Fruit fly (Drosophila melanogaster) whole organism, prepupa: ENCODE measurements around the gene CG43658.

Experiments used
- Blimp-1 ChIP-seq: fragments of 200-800 bp; sonication (Bioruptor generic); optimal IDR thresholded peaks from 3 replicates; lab custom pipeline; 2017; ENCODE audit warnings: missing biosample characterization, missing genetic modification characterization, mild to moderate bottlenecking, moderate library complexity, missing genetic modification reagents
- CG10631 ChIP-seq: fragments of 200-800 bp; sonication (Bioruptor generic); optimal IDR thresholded peaks from 2 replicates; lab custom pipeline; 2016; ENCODE audit warnings: missing biosample characterization, missing genetic modification characterization
- CG11294 ChIP-seq: fragments of 200-800 bp; sonication (Bioruptor generic); IDR thresholded peaks from 2 replicates; pipeline ENCODE4 v1.3.6; 2022; ENCODE audit warnings: missing biosample characterization, missing genetic modification characterization
- CG11762 ChIP-seq: fragments of 200-800 bp; sonication (Bioruptor generic); optimal IDR thresholded peaks from 3 replicates; lab custom pipeline; 2016; ENCODE audit warnings: missing biosample characterization, missing genetic modification characterization; ENCODE audit not compliant: insufficient read depth
- CG11902 ChIP-seq: fragments of 200-800 bp; sonication (Bioruptor generic); optimal IDR thresholded peaks from 3 replicates; lab custom pipeline; 2016; ENCODE audit warnings: missing biosample characterization, missing genetic modification characterization
- CG15336 ChIP-seq: fragments of 200-800 bp; sonication (Bioruptor generic); IDR thresholded peaks from 2 replicates; pipeline ENCODE4 v1.3.6; 2022; ENCODE audit warnings: missing biosample characterization, missing genetic modification characterization
- CG1621 ChIP-seq: fragments of 200-800 bp; sonication (Bioruptor generic); optimal IDR thresholded peaks from 3 replicates; lab custom pipeline; 2018; ENCODE audit warnings: missing biosample characterization, mild to moderate bottlenecking, missing genetic modification characterization
- CG3032 ChIP-seq: fragments of 200-800 bp; optimal IDR thresholded peaks from 2 replicates; lab custom pipeline; 2019; ENCODE audit warnings: missing biosample characterization, mild to moderate bottlenecking, missing genetic modification characterization, moderate library complexity
- CG31627 ChIP-seq: fragments of 200-800 bp; sonication (Bioruptor generic); optimal IDR thresholded peaks from 3 replicates; lab custom pipeline; 2016; ENCODE audit warnings: missing biosample characterization, missing genetic modification characterization
- CG32006 ChIP-seq: fragments of 200-800 bp; sonication (Bioruptor generic); optimal IDR thresholded peaks from 3 replicates; lab custom pipeline; 2017; ENCODE audit warnings: missing biosample characterization, mild to moderate bottlenecking, missing genetic modification characterization
- CG34406 ChIP-seq: fragments of 200-800 bp; sonication (Bioruptor generic); optimal IDR thresholded peaks from 3 replicates; lab custom pipeline; 2016; ENCODE audit warnings: missing biosample characterization, missing genetic modification characterization
- CG3919 ChIP-seq: fragments of 200-800 bp; sonication (Bioruptor generic); optimal IDR thresholded peaks from 3 replicates; lab custom pipeline; 2016; ENCODE audit warnings: missing biosample characterization, missing genetic modification characterization
- CG6163 ChIP-seq: fragments of 200-800 bp; sonication (Bioruptor generic); IDR thresholded peaks from 3 replicates; pipeline ENCODE4 v1.3.6; 2022; ENCODE audit warnings: missing biosample characterization, missing genetic modification characterization
- CG6276 ChIP-seq: fragments of 200-800 bp; sonication (Bioruptor generic); optimal IDR thresholded peaks from 2 replicates; lab custom pipeline; 2017; ENCODE audit warnings: missing biosample characterization, mild to moderate bottlenecking, missing genetic modification characterization
- CG6808 ChIP-seq: fragments of 200-800 bp; sonication (Bioruptor generic); optimal IDR thresholded peaks from 3 replicates; lab custom pipeline; 2017; ENCODE audit warnings: missing biosample characterization, missing genetic modification characterization, mild to moderate bottlenecking, moderate library complexity, missing genetic modification reagents
- CG6854 ChIP-seq: fragments of 200-800 bp; sonication (Bioruptor generic); optimal IDR thresholded peaks from 2 replicates; lab custom pipeline; 2017; ENCODE audit warnings: missing biosample characterization, mild to moderate bottlenecking, missing genetic modification characterization
- CG7368 ChIP-seq: fragments of 200-800 bp; sonication (Bioruptor generic); optimal IDR thresholded peaks from 3 replicates; lab custom pipeline; 2016; ENCODE audit warnings: missing biosample characterization, missing genetic modification characterization
- CG8119 ChIP-seq: fragments of 200-800 bp; sonication (Bioruptor generic); IDR thresholded peaks from 3 replicates; pipeline ENCODE4 v1.3.6; 2022; ENCODE audit warnings: missing biosample characterization, missing genetic modification characterization
- CG8319 ChIP-seq: fragments of 200-800 bp; sonication (Bioruptor generic); optimal IDR thresholded peaks from 3 replicates; lab custom pipeline; 2016; ENCODE audit warnings: missing biosample characterization, missing genetic modification characterization
- Eip75B ChIP-seq: fragments of 200-800 bp; sonication (Bioruptor generic); optimal IDR thresholded peaks from 3 replicates; lab custom pipeline; 2016; ENCODE audit warnings: missing biosample characterization, missing genetic modification characterization
- Eip93F ChIP-seq: fragments of 200-800 bp; sonication (Bioruptor generic); optimal IDR thresholded peaks from 2 replicates; lab custom pipeline; 2016; ENCODE audit warnings: missing biosample characterization, mild to moderate bottlenecking, missing genetic modification characterization
- Ets96B ChIP-seq: fragments of 200-800 bp; optimal IDR thresholded peaks from 2 replicates; lab custom pipeline; 2019; ENCODE audit warnings: missing biosample characterization, mild to moderate bottlenecking, missing genetic modification characterization, moderate library complexity
- Gug ChIP-seq: fragments of 200-800 bp; sonication (Bioruptor generic); IDR thresholded peaks from 2 replicates; pipeline ENCODE4 v1.3.6; 2022; ENCODE audit warnings: missing biosample characterization, missing genetic modification characterization
- Hr38 ChIP-seq: sonication (Bioruptor generic); optimal IDR thresholded peaks from 2 replicates; lab custom pipeline; 2016; ENCODE audit warnings: missing biosample characterization, missing genetic modification characterization
- Hr4 ChIP-seq: fragments of 200-800 bp; sonication (Bioruptor generic); optimal IDR thresholded peaks from 3 replicates; lab custom pipeline; 2016; ENCODE audit warnings: missing biosample characterization, missing genetic modification characterization
- Lpt ChIP-seq: fragments of 200-800 bp; sonication (Bioruptor generic); optimal IDR thresholded peaks from 3 replicates; lab custom pipeline; 2016; ENCODE audit warnings: missing biosample characterization, missing genetic modification characterization
- Met ChIP-seq: fragments of 200-800 bp; sonication (Bioruptor generic); optimal IDR thresholded peaks from 3 replicates; lab custom pipeline; 2016; ENCODE audit warnings: missing biosample characterization, missing genetic modification characterization
- OdsH ChIP-seq: fragments of 200-800 bp; sonication (Bioruptor generic); optimal IDR thresholded peaks from 3 replicates; lab custom pipeline; 2016; ENCODE audit warnings: missing biosample characterization, missing genetic modification characterization
- Smox ChIP-seq: fragments of 200-800 bp; sonication (Bioruptor generic); optimal IDR thresholded peaks from 3 replicates; lab custom pipeline; 2016; ENCODE audit warnings: missing biosample characterization, missing genetic modification characterization
- Sox102F ChIP-seq: fragments of 200-800 bp; sonication (Bioruptor generic); optimal IDR thresholded peaks from 2 replicates; lab custom pipeline; 2016; ENCODE audit warnings: missing biosample characterization, mild to moderate bottlenecking, missing genetic modification characterization
- Sox15 ChIP-seq: fragments of 200-800 bp; sonication (Bioruptor generic); optimal IDR thresholded peaks from 3 replicates; lab custom pipeline; 2016; ENCODE audit warnings: missing biosample characterization, missing genetic modification characterization
- achi ChIP-seq: fragments of 200-800 bp; sonication (Bioruptor generic); optimal IDR thresholded peaks from 3 replicates; lab custom pipeline; 2016; ENCODE audit warnings: missing biosample characterization, missing genetic modification characterization
- cyc ChIP-seq: fragments of 200-800 bp; sonication (Bioruptor generic); optimal IDR thresholded peaks from 3 replicates; lab custom pipeline; 2016; ENCODE audit warnings: missing biosample characterization, missing genetic modification characterization
- dsx ChIP-seq: fragments of 200-800 bp; optimal IDR thresholded peaks from 3 replicates; lab custom pipeline; 2019; ENCODE audit warnings: missing biosample characterization, mild to moderate bottlenecking, missing genetic modification characterization, moderate library complexity; ENCODE audit not compliant: poor library complexity, severe bottlenecking
- eg ChIP-seq: fragments of 200-800 bp; sonication (Bioruptor generic); IDR thresholded peaks from 3 replicates; pipeline ENCODE4 v1.3.6; 2022; ENCODE audit warnings: missing biosample characterization, missing genetic modification characterization
- esn ChIP-seq: fragments of 200-800 bp; sonication (Bioruptor generic); optimal IDR thresholded peaks from 2 replicates; lab custom pipeline; 2016; ENCODE audit warnings: missing biosample characterization, mild to moderate bottlenecking, missing genetic modification characterization, moderate library complexity
- fd59A ChIP-seq: fragments of 200-800 bp; sonication (Bioruptor generic); optimal IDR thresholded peaks from 2 replicates; lab custom pipeline; 2017; ENCODE audit warnings: missing biosample characterization, mild to moderate bottlenecking, missing genetic modification characterization, missing genetic modification reagents
- fd85E ChIP-seq: fragments of 200-800 bp; sonication (Bioruptor generic); optimal IDR thresholded peaks from 3 replicates; lab custom pipeline; 2016; ENCODE audit warnings: missing biosample characterization, missing genetic modification characterization
- fkh ChIP-seq: fragments of 200-800 bp; sonication (Bioruptor generic); optimal IDR thresholded peaks from 3 replicates; lab custom pipeline; 2017; ENCODE audit warnings: missing biosample characterization, mild to moderate bottlenecking, missing genetic modification characterization, moderate library complexity
- net ChIP-seq: fragments of 200-800 bp; sonication (Bioruptor generic); optimal IDR thresholded peaks from 3 replicates; lab custom pipeline; 2016; ENCODE audit warnings: missing biosample characterization, missing genetic modification characterization
- pdm3 ChIP-seq: fragments of 200-800 bp; sonication (Bioruptor generic); optimal IDR thresholded peaks from 3 replicates; lab custom pipeline; 2016; ENCODE audit warnings: missing biosample characterization, missing genetic modification characterization
- salr ChIP-seq, 2 experiments: fragments of 200-800 bp; sonication (Bioruptor generic); optimal IDR thresholded peaks; 3 replicates each; lab custom pipeline; 2016 to 2018; ENCODE audit warnings: missing biosample characterization in 2 of 2, missing genetic modification characterization in 2 of 2, mild to moderate bottlenecking in 1 of 2
- spab ChIP-seq: fragments of 200-800 bp; sonication (Bioruptor generic); optimal IDR thresholded peaks from 2 replicates; lab custom pipeline; 2017; ENCODE audit warnings: missing biosample characterization, mild to moderate bottlenecking, missing genetic modification characterization, missing genetic modification reagents
- ss ChIP-seq, 2 experiments: fragments of 200-800 bp; sonication (Bioruptor generic); optimal IDR thresholded peaks; 2 replicates in 1 of 2; 3 replicates in 1 of 2; lab custom pipeline; 2017 to 2018; ENCODE audit warnings: mild to moderate bottlenecking in 2 of 2, missing biosample characterization in 2 of 2, missing genetic modification characterization in 2 of 2, moderate library complexity in 1 of 2
- svp ChIP-seq: fragments of 200-800 bp; sonication (Bioruptor generic); peaks from one replicate; lab custom pipeline; 2016; ENCODE audit warnings: missing biosample characterization, missing genetic modification characterization
- topi ChIP-seq: fragments of 200-800 bp; sonication (Bioruptor generic); optimal IDR thresholded peaks from 3 replicates; lab custom pipeline; 2016; ENCODE audit warnings: missing biosample characterization, missing genetic modification characterization
- vri ChIP-seq: fragments of 200-800 bp; sonication (Bioruptor generic); optimal IDR thresholded peaks from 3 replicates; lab custom pipeline; 2016; ENCODE audit warnings: missing biosample characterization, mild to moderate bottlenecking, missing genetic modification characterization

CG43658 gene

DNA sequence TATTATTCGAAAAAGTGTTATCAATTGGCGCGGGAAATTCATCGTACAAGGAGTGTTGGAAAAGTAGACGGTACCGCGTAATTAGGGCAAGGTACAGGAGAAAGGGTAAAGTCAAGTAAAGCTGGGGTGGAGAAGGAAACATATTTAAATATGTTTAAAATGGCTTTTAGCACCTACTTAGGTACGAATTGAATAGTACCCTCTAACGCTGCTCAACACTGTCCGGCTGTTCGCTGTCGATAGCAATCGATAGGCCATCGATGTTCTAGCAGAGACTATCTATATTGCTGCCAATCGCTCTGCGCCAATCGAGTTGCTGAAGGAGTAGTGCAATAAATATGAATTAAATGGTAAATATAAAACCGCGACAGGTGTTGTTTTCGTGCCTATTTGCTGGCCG is 38.4 kb upstream of the CG43658 start, which contains the start of gene X11L (continued):
- TF ChIP-seq CG6163 (peak; percentile 76), CG7368 (GFP tag; lab: Kevin White, UChicago) (peak; percentile 57), CG32006 (GFP tag; lab: Kevin White, UChicago) (no peak), CG31627 (GFP tag; lab: Kevin White, UChicago) (peak; percentile 81), Hr4 (GFP tag; lab: Kevin White, UChicago) (peak; percentile 66), fd59A (GFP tag; lab: Kevin White, UChicago) (no peak), Eip93F (GFP tag; lab: Kevin White, UChicago) (no peak), svp (GFP tag; lab: Kevin White, UChicago) (peak; percentile 73), CG3919 (GFP tag; lab: Kevin White, UChicago) (peak; percentile 77), Hr38 (no peak), CG8119 (GFP tag; lab: Robert Waterston, UW) (no peak), achi (peak; percentile 65), OdsH (GFP tag; lab: Kevin White, UChicago) (no peak), CG6276 (GFP tag; lab: Kevin White, UChicago) (no peak), fkh (no peak), CG6808 (no peak), CG6854 (GFP tag; lab: Kevin White, UChicago) (no peak), CG34406 (GFP tag; lab: Kevin White, UChicago) (peak; percentile 39), CG1621 (tag; lab: Kevin White, UChicago) (peak; percentile 44), Eip75B (GFP tag; lab: Kevin White, UChicago) (peak; percentile 60), CG11294 (GFP tag; lab: Robert Waterston, UW) (no peak), topi (GFP tag; lab: Kevin White, UChicago) (peak; percentile 79), CG8319 (GFP tag; lab: Kevin White, UChicago) (peak; percentile 51), spab (no peak), ss (GFP tag; optimal IDR thresholded peaks at IDR 0.05; lab: Kevin White, UChicago) (peak in 1 of 2 experiments; percentile 59), esn (GFP tag; lab: Kevin White, UChicago) (peak; percentile 82), Ets96B (tag; lab: Kevin White, UChicago) (peak; percentile 34), Smox (GFP tag; lab: Kevin White, UChicago) (peak; percentile 68), fd85E (GFP tag; lab: Kevin White, UChicago) (no peak), vri (peak; percentile 73)

DNA sequence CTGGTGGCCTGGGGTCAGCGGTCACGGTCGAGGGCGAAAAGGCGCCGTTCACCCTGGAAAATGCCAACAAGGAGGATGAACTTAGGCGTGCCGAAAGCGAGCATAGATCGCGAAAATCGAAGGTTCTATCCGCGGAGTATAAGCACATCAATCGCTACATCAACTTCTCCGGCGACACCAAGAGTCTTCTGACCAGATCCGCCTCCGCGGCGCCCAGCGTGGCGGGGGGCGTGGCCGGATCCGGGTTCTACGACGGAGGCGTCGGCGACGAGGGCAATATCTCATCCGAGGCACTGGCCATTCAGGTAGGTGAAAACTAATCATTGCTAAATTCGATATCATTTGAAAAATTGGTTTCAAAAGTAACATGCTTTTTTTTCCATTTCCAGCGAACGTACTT is 36.6 kb upstream of the CG43658 start:
- TF ChIP-seq Gug (GFP tag; lab: Robert Waterston, UW) (no peak), CG6163 (no peak), CG34406 (GFP tag; lab: Kevin White, UChicago) (no peak), salr (GFP tag; optimal IDR thresholded peaks at IDR 0.05; lab: Kevin White, UChicago) (no peak), cyc (GFP tag; lab: Kevin White, UChicago) (no peak), fd59A (GFP tag; lab: Kevin White, UChicago) (no peak), CG15336 (no peak), Met (GFP tag; lab: Kevin White, UChicago) (no peak)

DNA sequence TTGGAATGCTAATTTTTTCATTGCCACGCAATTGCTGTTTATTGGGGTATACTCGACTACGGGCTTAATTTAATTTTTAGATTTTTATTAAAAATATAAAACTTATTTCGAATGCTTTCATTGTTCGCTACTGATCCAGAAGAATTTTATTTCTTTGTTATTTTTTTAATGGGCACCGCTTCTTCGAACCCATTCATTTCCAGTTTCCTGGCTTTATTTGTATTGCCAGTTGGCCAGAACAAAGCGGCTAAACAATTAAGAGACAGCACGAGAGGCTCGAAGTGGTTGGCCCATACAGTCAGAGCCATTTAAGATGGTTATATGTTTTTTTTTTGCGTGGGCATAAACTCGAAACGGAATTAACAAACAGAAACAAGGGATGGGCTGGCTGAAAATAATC is 34.8 kb upstream of the CG43658 start:
- TF ChIP-seq Sox102F (GFP tag; lab: Kevin White, UChicago) = peak; percentile 80
- TF ChIP-seq cyc (GFP tag; lab: Kevin White, UChicago) = peak; percentile 80
- TF ChIP-seq Hr38 = no peak
- TF ChIP-seq pdm3 (GFP tag; lab: Kevin White, UChicago) = peak; percentile 82
- TF ChIP-seq CG10631 (GFP tag; lab: Kevin White, UChicago) = peak; percentile 82
- peak; percentile 55 for TF ChIP-seq Hr4 (GFP tag; lab: Kevin White, UChicago)
- TF ChIP-seq ss (GFP tag; optimal IDR thresholded peaks at IDR 0.05; lab: Kevin White, UChicago) = peak; percentile 29 to 73
- TF ChIP-seq OdsH (GFP tag; lab: Kevin White, UChicago) = peak; percentile 85
- TF ChIP-seq fd59A (GFP tag; lab: Kevin White, UChicago) = peak; percentile 23
- TF ChIP-seq Sox15 (GFP tag; lab: Kevin White, UChicago) = peak; percentile 68
- TF ChIP-seq CG11294 (GFP tag; lab: Robert Waterston, UW) = peak; percentile 39; the same call in 1 of the 2 replicates
- TF ChIP-seq dsx (GFP tag; lab: Kevin White, UChicago) = peak; percentile 67
- TF ChIP-seq CG32006 (GFP tag; lab: Kevin White, UChicago) = peak; percentile 73
- peak; percentile 80 for TF ChIP-seq eg
- peak; percentile 42 for TF ChIP-seq Blimp-1 (GFP tag; lab: Kevin White, UChicago)
- peak; percentile 79 for TF ChIP-seq CG34406 (GFP tag; lab: Kevin White, UChicago)
- TF ChIP-seq Lpt = peak; percentile 15
- TF ChIP-seq CG3032 (tag; lab: Kevin White, UChicago) = peak; percentile 69
- peak; percentile 51 for TF ChIP-seq CG11762 (GFP tag; lab: Kevin White, UChicago)
- TF ChIP-seq CG11902 (GFP tag; lab: Kevin White, UChicago) = peak; percentile 73
- TF ChIP-seq fkh = no peak
- peak; percentile 82 for TF ChIP-seq net
- TF ChIP-seq vri = peak; percentile 75
